Worm (Caenorhabditis elegans): Measurements from ENCODE around the gene irld-3.

ce11 chrV:3149910-3150428, 11.6 kb upstream of the irld-3 start:
- TF ChIP-seq ama-1 (optimal IDR thresholded peaks at IDR 0.05) (no peak), hmbx-1 (tag; optimal IDR thresholded peaks at IDR 0.05) (no peak), sea-1 (GFP tag; conservative IDR thresholded peaks at IDR 0.05) (no peak), flt-1 (GFP tag; IDR thresholded peaks at IDR 0.05) (no peak)
